Worm (Caenorhabditis elegans) whole organism, young adult: ENCODE measurements around the gene pqn-32.

Experiments used
- B0261.1 ChIP-seq: sonication (generic microtip); optimal IDR thresholded peaks from 2 replicates; lab custom pipeline; 2016; ENCODE audit warnings: mild to moderate bottlenecking, missing genetic modification characterization, moderate library complexity, missing compliant biosample characterization
- D2030.7 ChIP-seq: fragments of 200-800 bp; sonication (Bioruptor generic); IDR thresholded peaks from 2 replicates; pipeline ENCODE4 v1.3.6; 2022; ENCODE audit warnings: missing genetic modification reagents, missing genetic modification characterization, missing compliant biosample characterization
- F55B11.4 ChIP-seq: sonication (generic microtip); optimal IDR thresholded peaks from 2 replicates; lab custom pipeline; 2016; ENCODE audit warnings: missing compliant biosample characterization, missing genetic modification characterization, borderline replicate concordance; ENCODE audit not compliant: insufficient read depth
- F57A8.1 ChIP-seq: fragments of 200-800 bp; sonication (Bioruptor generic); optimal IDR thresholded peaks from 2 replicates; lab custom pipeline; 2018; ENCODE audit warnings: mild to moderate bottlenecking, missing genetic modification characterization, moderate library complexity, missing compliant biosample characterization
- F57C9.4 ChIP-seq: sonication (generic microtip); optimal IDR thresholded peaks from 2 replicates; lab custom pipeline; 2017; ENCODE audit warnings: mild to moderate bottlenecking, missing genetic modification characterization, missing compliant biosample characterization
- K12H6.12 ChIP-seq: fragments of 200-800 bp; sonication (Bioruptor generic); optimal IDR thresholded peaks from 2 replicates; lab custom pipeline; 2018; ENCODE audit warnings: mild to moderate bottlenecking, missing genetic modification characterization, missing compliant biosample characterization
- T26A5.8 ChIP-seq: sonication (generic microtip); optimal IDR thresholded peaks from 2 replicates; lab custom pipeline; 2016; ENCODE audit warnings: missing genetic modification characterization, missing compliant biosample characterization
- Y53G8AR.9 ChIP-seq: fragments of 200-800 bp; sonication (Bioruptor generic); conservative IDR thresholded peaks from 2 replicates; pipeline ENCODE4 v1.3.6; 2022; ENCODE audit warnings: missing genetic modification reagents, missing genetic modification characterization, missing compliant biosample characterization
- Y79H2A.3 ChIP-seq: fragments of 200-800 bp; sonication (Bioruptor generic); conservative IDR thresholded peaks from 2 replicates; pipeline ENCODE4 v1.3.6; 2022; ENCODE audit warnings: missing genetic modification reagents, missing genetic modification characterization, missing compliant biosample characterization
- akir-1 ChIP-seq: fragments of 200-800 bp; sonication (Bioruptor generic); optimal IDR thresholded peaks from 2 replicates; lab custom pipeline; 2018; ENCODE audit warnings: mild to moderate bottlenecking, missing genetic modification characterization, moderate library complexity, missing compliant biosample characterization
- ama-1 ChIP-seq, 3 experiments: fragments of 150-350 bp in 1 of 3; sonication (generic microtip) in 2 of 3; optimal IDR thresholded peaks; 2 replicates each; lab custom pipeline; 2014 to 2018; ENCODE audit warnings: missing biosample characterization in 2 of 3, missing genetic modification characterization in 2 of 3, missing genetic modification reagents in 2 of 3
- aptf-3 ChIP-seq: fragments of 200-800 bp; sonication (Bioruptor generic); IDR thresholded peaks from 2 replicates; pipeline ENCODE4 v1.3.6; 2022; ENCODE audit warnings: missing genetic modification characterization, missing compliant biosample characterization
- bed-2 ChIP-seq: fragments of 200-800 bp; sonication (Bioruptor generic); IDR thresholded peaks from 2 replicates; pipeline ENCODE4 v1.3.6; 2022; ENCODE audit warnings: missing genetic modification reagents, missing genetic modification characterization, missing compliant biosample characterization
- ceh-40 ChIP-seq: fragments of 200-800 bp; sonication (Bioruptor generic); IDR thresholded peaks from 2 replicates; pipeline ENCODE4 v1.3.6; 2022; ENCODE audit warnings: missing genetic modification characterization, missing compliant biosample characterization
- ceh-91 ChIP-seq: fragments of 200-800 bp; sonication (Bioruptor generic); IDR thresholded peaks from 2 replicates; pipeline ENCODE4 v1.3.6; 2022; ENCODE audit warnings: missing genetic modification reagents, missing genetic modification characterization, missing compliant biosample characterization
- chd-7 ChIP-seq: sonication (generic microtip); optimal IDR thresholded peaks from 2 replicates; lab custom pipeline; 2016; ENCODE audit warnings: mild to moderate bottlenecking, missing genetic modification characterization, moderate library complexity, missing compliant biosample characterization
- die-1 ChIP-seq: sonication (generic microtip); optimal IDR thresholded peaks from 2 replicates; lab custom pipeline; 2016; ENCODE audit warnings: missing genotype, mild to moderate bottlenecking, missing genetic modification characterization, missing compliant biosample characterization
- dox-1 ChIP-seq: fragments of 200-800 bp; sonication (Bioruptor generic); IDR thresholded peaks from 2 replicates; pipeline ENCODE4 v1.3.6; 2022; ENCODE audit warnings: missing genetic modification reagents, missing genetic modification characterization, missing compliant biosample characterization
- efl-1 ChIP-seq: fragments of 150-350 bp; optimal IDR thresholded peaks from 2 replicates; lab custom pipeline; 2014; ENCODE audit warnings: missing biosample characterization, missing genetic modification reagents, missing genetic modification characterization
- hlh-12 ChIP-seq: sonication (generic microtip); optimal IDR thresholded peaks from 2 replicates; lab custom pipeline; 2016; ENCODE audit warnings: missing genetic modification characterization, missing compliant biosample characterization
- hmg-1.2 ChIP-seq: fragments of 200-800 bp; sonication (Bioruptor generic); IDR thresholded peaks from 2 replicates; pipeline ENCODE4 v1.3.6; 2022; ENCODE audit warnings: missing genetic modification reagents, missing genetic modification characterization, missing compliant biosample characterization
- let-607 ChIP-seq, 2 experiments: fragments of 200-800 bp in 1 of 2; sonication (Bioruptor generic) in 1 of 2; sonication (generic microtip) in 1 of 2; optimal IDR thresholded peaks; 2 replicates each; lab custom pipeline; 2016 to 2018; ENCODE audit warnings: mild to moderate bottlenecking in 2 of 2, missing compliant biosample characterization in 2 of 2, missing genetic modification characterization in 2 of 2, moderate library complexity in 2 of 2, missing genotype in 1 of 2
- lin-35 ChIP-seq, 3 experiments: fragments of 150-350 bp in 2 of 3; sonication (generic microtip) in 1 of 3; optimal IDR thresholded peaks; 2 replicates each; lab custom pipeline; 2014 to 2018; ENCODE audit warnings: missing biosample characterization in 3 of 3, missing genetic modification characterization in 3 of 3, missing genetic modification reagents in 3 of 3
- lsl-1 ChIP-seq: fragments of 200-800 bp; sonication (Bioruptor generic); optimal IDR thresholded peaks from 2 replicates; lab custom pipeline; 2018; ENCODE audit warnings: mild to moderate bottlenecking, missing genetic modification characterization, moderate library complexity, missing compliant biosample characterization
- madf-10 ChIP-seq: sonication (generic microtip); optimal IDR thresholded peaks from 2 replicates; lab custom pipeline; 2016; ENCODE audit warnings: mild to moderate bottlenecking, missing genetic modification characterization, missing compliant biosample characterization
- madf-6 ChIP-seq: fragments of 200-800 bp; sonication (Bioruptor generic); IDR thresholded peaks from 2 replicates; pipeline ENCODE4 v1.3.6; 2022; ENCODE audit warnings: missing genetic modification reagents, missing genetic modification characterization, missing compliant biosample characterization
- madf-8 ChIP-seq: fragments of 200-800 bp; sonication (Bioruptor generic); conservative IDR thresholded peaks from 2 replicates; pipeline ENCODE4 v1.3.6; 2022; ENCODE audit warnings: missing genetic modification reagents, missing genetic modification characterization, missing compliant biosample characterization
- nfya-2 ChIP-seq: fragments of 200-800 bp; sonication (Bioruptor generic); IDR thresholded peaks from 2 replicates; pipeline ENCODE4 v1.3.6; 2022; ENCODE audit warnings: missing genetic modification reagents, missing genetic modification characterization, missing compliant biosample characterization
- nfyb-1 ChIP-seq: fragments of 200-800 bp; sonication (Bioruptor generic); IDR thresholded peaks from 2 replicates; pipeline ENCODE4 v1.3.6; 2022; ENCODE audit warnings: missing genetic modification reagents, missing genetic modification characterization, missing compliant biosample characterization
- nhr-120 ChIP-seq: fragments of 200-800 bp; sonication (Bioruptor generic); IDR thresholded peaks from 2 replicates; pipeline ENCODE4 v1.3.6; 2022; ENCODE audit warnings: missing genetic modification characterization, missing compliant biosample characterization
- nhr-179 ChIP-seq: sonication (generic microtip); optimal IDR thresholded peaks from 2 replicates; lab custom pipeline; 2016; ENCODE audit warnings: mild to moderate bottlenecking, missing genetic modification characterization, missing compliant biosample characterization
- nhr-80 ChIP-seq: sonication (generic microtip); optimal IDR thresholded peaks from 2 replicates; lab custom pipeline; 2016; ENCODE audit warnings: missing genetic modification characterization, missing compliant biosample characterization
- rcor-1 ChIP-seq: fragments of 200-800 bp; sonication (Bioruptor generic); IDR thresholded peaks from 2 replicates; pipeline ENCODE4 v1.3.6; 2022; ENCODE audit warnings: missing genetic modification reagents, missing genetic modification characterization, missing compliant biosample characterization
- repo-1 ChIP-seq: sonication (generic microtip); optimal IDR thresholded peaks from 2 replicates; lab custom pipeline; 2017; ENCODE audit warnings: mild to moderate bottlenecking, missing genetic modification characterization, missing compliant biosample characterization
- snpc-1.3 ChIP-seq: sonication (generic microtip); optimal IDR thresholded peaks from 2 replicates; lab custom pipeline; 2017; ENCODE audit warnings: missing genetic modification characterization, mild to moderate bottlenecking, missing compliant biosample characterization, antibody characterized with exemption, moderate library complexity, missing genotype, missing genetic modification reagents; ENCODE audit not compliant: insufficient read depth
- snpc-4 ChIP-seq, 5 experiments: fragments of 150-350 bp in 1 of 5; sonication (generic microtip) in 4 of 5; optimal IDR thresholded peaks; 2 replicates each; lab custom pipeline; 2014 to 2018; ENCODE audit warnings: missing genetic modification characterization in 5 of 5, missing biosample characterization in 3 of 5, antibody characterized with exemption in 2 of 5, mild to moderate bottlenecking in 2 of 5, missing compliant biosample characterization in 2 of 5, missing genotype in 2 of 5, moderate library complexity in 2 of 5, missing genetic modification reagents in 1 of 5
- somi-1 ChIP-seq: fragments of 200-800 bp; sonication (Bioruptor generic); optimal IDR thresholded peaks from 2 replicates; lab custom pipeline; 2018; ENCODE audit warnings: mild to moderate bottlenecking, missing genetic modification characterization, missing compliant biosample characterization
- sptf-2 ChIP-seq: fragments of 200-800 bp; sonication (Bioruptor generic); optimal IDR thresholded peaks from 2 replicates; lab custom pipeline; 2018; ENCODE audit warnings: mild to moderate bottlenecking, missing genetic modification characterization, missing compliant biosample characterization
- tbp1 ChIP-seq: fragments of 200-800 bp; sonication (Bioruptor generic); optimal IDR thresholded peaks from 2 replicates; lab custom pipeline; 2018; ENCODE audit warnings: mild to moderate bottlenecking, missing genetic modification characterization, missing compliant biosample characterization
- xnd-1 ChIP-seq: sonication (generic microtip); optimal IDR thresholded peaks from 2 replicates; lab custom pipeline; 2016; ENCODE audit warnings: missing genotype, missing genetic modification reagents, missing genetic modification characterization, missing compliant biosample characterization
- zfh-2 ChIP-seq: fragments of 200-800 bp; sonication (Bioruptor generic); conservative IDR thresholded peaks from 2 replicates; pipeline ENCODE4 v1.3.6; 2022; ENCODE audit warnings: missing genetic modification reagents, missing genetic modification characterization, missing compliant biosample characterization
- zim-3 ChIP-seq: sonication (generic microtip); optimal IDR thresholded peaks from 2 replicates; lab custom pipeline; 2017; ENCODE audit warnings: mild to moderate bottlenecking, missing genetic modification characterization, moderate library complexity, missing compliant biosample characterization
- ztf-26 ChIP-seq: sonication (generic microtip); optimal IDR thresholded peaks from 2 replicates; lab custom pipeline; 2017; ENCODE audit warnings: missing genetic modification characterization, missing compliant biosample characterization
- ztf-6 ChIP-seq: fragments of 200-800 bp; sonication (Bioruptor generic); IDR thresholded peaks from 2 replicates; pipeline ENCODE4 v1.3.6; 2022; ENCODE audit warnings: missing genetic modification reagents, missing genetic modification characterization, missing compliant biosample characterization

The pqn-32 gene

ce11 chrII:13122720-13123119, 14.9 kb downstream of the pqn-32 start, which contains the start of gene bath-45:
TSS of gene bath-45 (plus strand) at chrII:13123020.
- TF ChIP-seq ceh-40 (GFP tag; lab: Robert Waterston, UW) = no peak
- no peak for TF ChIP-seq ama-1 (optimal IDR thresholded peaks at IDR 0.05; lab: Kevin White, UChicago)
- no peak for TF ChIP-seq ama-1 (GFP tag; optimal IDR thresholded peaks at IDR 0.05; lab: Kevin White, UChicago)
- no peak for TF ChIP-seq F57A8.1
- TF ChIP-seq D2030.7 = no peak
- TF ChIP-seq, all 124 proteins: peak for 0

ce11 chrII:13129602-13130001, 21.8 kb downstream of the pqn-32 start, which contains the start of gene F29C12.6:
TSS of gene F29C12.6 (plus strand) at chrII:13129902.
- TF ChIP-seq repo-1 (tag; lab: Kevin White, UChicago) (no peak), F57C9.4 (tag; lab: Kevin White, UChicago) (no peak), sptf-2 (GFP tag; lab: Kevin White, UChicago) (no peak), snpc-1.3 (no peak), nfyb-1 (no peak), K12H6.12 (tag; lab: Kevin White, UChicago) (no peak), efl-1 (GFP tag; lab: Kevin White, UChicago) (no peak), B0261.1 (tag; lab: Kevin White, UChicago) (no peak), bed-2 (no peak), nhr-120 (GFP tag; lab: Robert Waterston, UW) (no peak), lsl-1 (GFP tag; lab: Kevin White, UChicago) (no peak), ama-1 (optimal IDR thresholded peaks at IDR 0.05; lab: Kevin White, UChicago) (no peak), ama-1 (GFP tag; optimal IDR thresholded peaks at IDR 0.05; lab: Kevin White, UChicago) (no peak), ceh-91 (GFP tag; lab: Robert Waterston, UW) (no peak), akir-1 (GFP tag; lab: Kevin White, UChicago) (no peak), ztf-6 (GFP tag; lab: Robert Waterston, UW) (no peak), hlh-12 (no peak), let-607 (tag; optimal IDR thresholded peaks at IDR 0.05; lab: Kevin White, UChicago) (no peak), nhr-80 (tag; lab: Kevin White, UChicago) (no peak), Y53G8AR.9 (GFP tag; lab: Robert Waterston, UW) (no peak), die-1 (tag; lab: Kevin White, UChicago) (no peak)

ce11 chrII:13130576-13130975, 22.8 kb downstream of the pqn-32 start:
- TF ChIP-seq efl-1 (GFP tag; lab: Kevin White, UChicago) = peak; percentile 77
- TF ChIP-seq Y79H2A.3 (GFP tag; lab: Robert Waterston, UW) = no peak
- no peak for TF ChIP-seq madf-10 (tag; lab: Kevin White, UChicago)
- peak; percentile 58; the same call in 1 of the 2 replicates for TF ChIP-seq ceh-91 (GFP tag; lab: Robert Waterston, UW)
- TF ChIP-seq B0261.1 (tag; lab: Kevin White, UChicago) = no peak
- no peak for TF ChIP-seq F55B11.4 (tag; lab: Kevin White, UChicago)
- TF ChIP-seq zfh-2 (GFP tag; lab: Robert Waterston, UW) = no peak
- TF ChIP-seq nhr-179 (tag; lab: Kevin White, UChicago) = no peak
- no peak for TF ChIP-seq hmg-1.2 (GFP tag; lab: Robert Waterston, UW)
- TF ChIP-seq zim-3 (tag; lab: Kevin White, UChicago) = no peak
- no peak for TF ChIP-seq dox-1
- no peak for TF ChIP-seq snpc-4 (GFP tag; optimal IDR thresholded peaks at IDR 0.05; lab: Kevin White, UChicago)
- TF ChIP-seq snpc-4 (tag; optimal IDR thresholded peaks at IDR 0.05; lab: Kevin White, UChicago) = no peak
- no peak for TF ChIP-seq rcor-1 (GFP tag; lab: Robert Waterston, UW)
- no peak for TF ChIP-seq lin-35 (GFP tag; optimal IDR thresholded peaks at IDR 0.05; lab: Kevin White, UChicago)
- peak; percentile 41 for TF ChIP-seq xnd-1 (tag; lab: Kevin White, UChicago)
- TF ChIP-seq somi-1 = no peak
- TF ChIP-seq madf-6 (GFP tag; lab: Robert Waterston, UW) = peak; percentile 89
- TF ChIP-seq ztf-26 (tag; lab: Kevin White, UChicago) = no peak
- TF ChIP-seq tbp1 (GFP tag; lab: Kevin White, UChicago) = no peak
- no peak for TF ChIP-seq chd-7 (tag; lab: Kevin White, UChicago)
- TF ChIP-seq hlh-12 = no peak
- TF ChIP-seq madf-8 (GFP tag; lab: Robert Waterston, UW) = peak; percentile 74
- no peak for TF ChIP-seq nfya-2
- TF ChIP-seq T26A5.8 = no peak
- TF ChIP-seq aptf-3 = no peak
